Fruit fly (Drosophila melanogaster) whole organism, adult: ENCODE measurements around the gene CG3368.

Experiments used
- CG11617 ChIP-seq: fragments of 200-800 bp; sonication (Bioruptor generic); optimal IDR thresholded peaks from 2 replicates; lab custom pipeline; 2017; ENCODE audit warnings: mild to moderate bottlenecking, missing biosample characterization, missing genetic modification reagents, missing genetic modification characterization
- CG12768 ChIP-seq: fragments of 200-800 bp; sonication (Bioruptor generic); optimal IDR thresholded peaks from 2 replicates; lab custom pipeline; 2017; ENCODE audit warnings: missing biosample characterization, missing genetic modification characterization, mild to moderate bottlenecking, moderate library complexity, missing genetic modification reagents
- CG14711 ChIP-seq: fragments of 200-800 bp; sonication (Bioruptor generic); optimal IDR thresholded peaks from 2 replicates; lab custom pipeline; 2018; ENCODE audit warnings: missing biosample characterization, mild to moderate bottlenecking, missing genetic modification characterization, moderate library complexity
- CG1620 ChIP-seq: fragments of 200-800 bp; sonication (Bioruptor generic); optimal IDR thresholded peaks from 2 replicates; lab custom pipeline; 2016; ENCODE audit warnings: missing biosample characterization, missing genetic modification characterization
- CG7045 ChIP-seq: fragments of 200-800 bp; sonication (Bioruptor generic); optimal IDR thresholded peaks from 2 replicates; lab custom pipeline; 2017; ENCODE audit warnings: missing biosample characterization, mild to moderate bottlenecking, missing genetic modification characterization
- Clk ChIP-seq: fragments of 200-800 bp; sonication (Bioruptor generic); optimal IDR thresholded peaks from 2 replicates; lab custom pipeline; 2017; ENCODE audit warnings: missing biosample characterization, missing genetic modification characterization
- Mnt ChIP-seq: fragments of 200-800 bp; sonication (Bioruptor generic); optimal IDR thresholded peaks from 2 replicates; lab custom pipeline; 2016; ENCODE audit warnings: missing biosample characterization, mild to moderate bottlenecking, missing genetic modification characterization
- bab1 ChIP-seq: fragments of 200-800 bp; sonication (Bioruptor generic); optimal IDR thresholded peaks from 3 replicates; lab custom pipeline; 2019; ENCODE audit warnings: missing biosample characterization, mild to moderate bottlenecking, missing genetic modification characterization, moderate library complexity
- cic ChIP-seq: fragments of 200-800 bp; sonication (Bioruptor generic); optimal IDR thresholded peaks from 2 replicates; lab custom pipeline; 2017; ENCODE audit warnings: missing biosample characterization, mild to moderate bottlenecking, missing genetic modification characterization, moderate library complexity
- kay ChIP-seq: fragments of 200-800 bp; sonication (Bioruptor generic); peaks from one replicate; lab custom pipeline; 2016; ENCODE audit warnings: missing biosample characterization, missing genetic modification characterization, borderline replicate concordance
- ovo ChIP-seq: fragments of 200-800 bp; sonication (Bioruptor generic); optimal IDR thresholded peaks from 2 replicates; lab custom pipeline; 2016; ENCODE audit warnings: missing biosample characterization, missing genetic modification characterization
- pad ChIP-seq: fragments of 200-800 bp; sonication (Bioruptor generic); optimal IDR thresholded peaks from 3 replicates; lab custom pipeline; 2017; ENCODE audit warnings: missing biosample characterization, missing genetic modification characterization, mild to moderate bottlenecking, moderate library complexity, missing genetic modification reagents
- tj ChIP-seq: fragments of 200-800 bp; sonication (Bioruptor generic); optimal IDR thresholded peaks from 3 replicates; lab custom pipeline; 2017; ENCODE audit warnings: missing biosample characterization, mild to moderate bottlenecking, missing genetic modification characterization, moderate library complexity
- toe ChIP-seq: fragments of 200-800 bp; sonication (Bioruptor generic); optimal IDR thresholded peaks from 2 replicates; lab custom pipeline; 2016; ENCODE audit warnings: missing biosample characterization, missing genetic modification characterization

- TF ChIP-seq tj (GFP tag; lab: Kevin White, UChicago) (peak; percentile 96), CG1620 (peak; percentile 81), kay (no peak), Clk (GFP tag; lab: Kevin White, UChicago) (peak; percentile 70), CG11617 (GFP tag; lab: Kevin White, UChicago) (peak; percentile 71), ovo (GFP tag; lab: Kevin White, UChicago) (no peak), toe (peak; percentile 89), CG12768 (peak; percentile 34), Mnt (GFP tag; lab: Kevin White, UChicago) (peak; percentile 83), CG7045 (peak; percentile 79), CG14711 (tag; lab: Kevin White, UChicago) (peak; percentile 73), cic (GFP tag; lab: Kevin White, UChicago) (peak; percentile 78), pad (GFP tag; lab: Kevin White, UChicago) (peak; percentile 56), bab1 (peak; percentile 80)
Observed at dm6 chr3R:27288202-27289135, 4.9 kb downstream of the CG3368 start, which contains the start of the genes bigmax and Hmu.
